Fruit fly (Drosophila melanogaster) whole organism, embryonic: ENCODE measurements around the gene Fancl.

Experiments used
- B-H2 ChIP-seq: fragments of 200-800 bp; sonication (Bioruptor generic); optimal IDR thresholded peaks from 2 replicates; lab custom pipeline; 2018; ENCODE audit warnings: missing biosample characterization, mild to moderate bottlenecking, missing genetic modification characterization
- CG10267 ChIP-seq: fragments of 200-800 bp; sonication (Bioruptor generic); optimal IDR thresholded peaks from 2 replicates; lab custom pipeline; 2018; ENCODE audit warnings: missing biosample characterization, mild to moderate bottlenecking, missing genetic modification characterization, moderate library complexity
- CG10654 ChIP-seq: fragments of 200-800 bp; sonication (Bioruptor generic); optimal IDR thresholded peaks from 2 replicates; lab custom pipeline; 2016; ENCODE audit warnings: missing biosample characterization, missing genetic modification characterization
- CG11560 ChIP-seq: fragments of 200-800 bp; sonication (Bioruptor generic); IDR thresholded peaks from 3 replicates; pipeline ENCODE4 v1.3.6; 2022; ENCODE audit warnings: missing biosample characterization, missing genetic modification characterization
- CG12769 ChIP-seq: fragments of 200-800 bp; sonication (Bioruptor generic); optimal IDR thresholded peaks from 2 replicates; lab custom pipeline; 2019; ENCODE audit warnings: missing biosample characterization, mild to moderate bottlenecking, missing genetic modification characterization, moderate library complexity
- CG13287 ChIP-seq: fragments of 200-800 bp; sonication (Bioruptor generic); IDR thresholded peaks from 2 replicates; pipeline ENCODE4 v1.3.6; 2022; ENCODE audit warnings: missing biosample characterization, missing genetic modification characterization; ENCODE audit not compliant: partially characterized antibody
- CG13424 ChIP-seq: fragments of 200-800 bp; sonication (Bioruptor generic); optimal IDR thresholded peaks from 2 replicates; lab custom pipeline; 2019; ENCODE audit warnings: missing biosample characterization, mild to moderate bottlenecking, missing genetic modification characterization, moderate library complexity
- CG14965 ChIP-seq: fragments of 200-800 bp; sonication (Bioruptor generic); optimal IDR thresholded peaks from 2 replicates; lab custom pipeline; 2016; ENCODE audit warnings: missing biosample characterization, missing genetic modification characterization, borderline replicate concordance
- CG15073 ChIP-seq: fragments of 200-800 bp; sonication (Bioruptor generic); optimal IDR thresholded peaks from 2 replicates; lab custom pipeline; 2016; ENCODE audit warnings: missing biosample characterization, missing genetic modification characterization
- CG16863 ChIP-seq: fragments of 200-800 bp; sonication (Bioruptor generic); optimal IDR thresholded peaks from 3 replicates; lab custom pipeline; 2016; ENCODE audit warnings: missing biosample characterization, missing genetic modification characterization
- CG17361 ChIP-seq: fragments of 200-800 bp; sonication (Bioruptor generic); IDR thresholded peaks from 3 replicates; pipeline ENCODE4 v1.3.6; 2022; ENCODE audit warnings: missing biosample characterization, missing genetic modification characterization
- CG18599 ChIP-seq: fragments of 200-800 bp; sonication (Bioruptor generic); optimal IDR thresholded peaks from 3 replicates; lab custom pipeline; 2017; ENCODE audit warnings: missing biosample characterization, missing genetic modification characterization, mild to moderate bottlenecking, moderate library complexity, missing genetic modification reagents
- CG18764 ChIP-seq: fragments of 200-800 bp; sonication (Bioruptor generic); optimal IDR thresholded peaks from 3 replicates; lab custom pipeline; 2016; ENCODE audit warnings: missing biosample characterization, missing genetic modification characterization
- CG30020 ChIP-seq: fragments of 200-800 bp; optimal IDR thresholded peaks from 2 replicates; lab custom pipeline; 2019; ENCODE audit warnings: missing biosample characterization, mild to moderate bottlenecking, missing genetic modification characterization, moderate library complexity
- CG31365 ChIP-seq: fragments of 200-800 bp; sonication (Bioruptor generic); optimal IDR thresholded peaks from 2 replicates; lab custom pipeline; 2018; ENCODE audit warnings: missing biosample characterization, mild to moderate bottlenecking, missing genetic modification characterization
- CG3407 ChIP-seq: fragments of 200-800 bp; sonication (Bioruptor generic); optimal IDR thresholded peaks from 2 replicates; lab custom pipeline; 2018; ENCODE audit warnings: missing biosample characterization, mild to moderate bottlenecking, missing genetic modification characterization
- CG4730 ChIP-seq: fragments of 200-800 bp; sonication (Bioruptor generic); IDR thresholded peaks from 2 replicates; pipeline ENCODE4 v1.3.6; 2022; ENCODE audit warnings: missing biosample characterization, missing genetic modification characterization
- CG5953 ChIP-seq: fragments of 200-800 bp; sonication (Bioruptor generic); IDR thresholded peaks from 2 replicates; pipeline ENCODE4 v1.3.6; 2022; ENCODE audit warnings: missing biosample characterization, missing genetic modification characterization
- CG6689 ChIP-seq: fragments of 200-800 bp; sonication (Bioruptor generic); IDR thresholded peaks from 2 replicates; pipeline ENCODE4 v1.3.6; 2022; ENCODE audit warnings: missing biosample characterization, missing genetic modification characterization
- CG7745 ChIP-seq: fragments of 200-800 bp; sonication (Bioruptor generic); optimal IDR thresholded peaks from 2 replicates; lab custom pipeline; 2018; ENCODE audit warnings: missing biosample characterization, mild to moderate bottlenecking, missing genetic modification characterization, moderate library complexity
- CG8944 ChIP-seq: fragments of 200-800 bp; sonication (Bioruptor generic); optimal IDR thresholded peaks from 3 replicates; lab custom pipeline; 2016; ENCODE audit warnings: missing biosample characterization, missing genetic modification characterization
- CG9215 ChIP-seq: fragments of 200-800 bp; sonication (Bioruptor generic); IDR thresholded peaks from 2 replicates; pipeline ENCODE4 v1.3.6; 2022; ENCODE audit warnings: missing biosample characterization, missing genetic modification characterization
- Dip2 ChIP-seq: fragments of 200-800 bp; sonication (Bioruptor generic); IDR thresholded peaks from 2 replicates; pipeline ENCODE4 v1.3.6; 2022; ENCODE audit warnings: missing biosample characterization, missing genetic modification characterization
- Dref ChIP-seq: fragments of 200-800 bp; sonication (Bioruptor generic); IDR thresholded peaks from 2 replicates; pipeline ENCODE4 v1.3.6; 2022; ENCODE audit warnings: missing biosample characterization, missing genetic modification characterization
- E2f1 ChIP-seq: fragments of 200-800 bp; sonication (Bioruptor generic); IDR thresholded peaks from 2 replicates; pipeline ENCODE4 v1.3.6; 2022; ENCODE audit warnings: missing biosample characterization, missing genetic modification characterization
- Elba2 ChIP-seq: fragments of 200-800 bp; sonication (Bioruptor generic); optimal IDR thresholded peaks from 3 replicates; lab custom pipeline; 2016; ENCODE audit warnings: missing biosample characterization, missing genetic modification characterization
- Hey ChIP-seq: fragments of 200-800 bp; sonication (Bioruptor generic); optimal IDR thresholded peaks from 3 replicates; lab custom pipeline; 2018; ENCODE audit warnings: missing biosample characterization, mild to moderate bottlenecking, missing genetic modification characterization
- Lpt ChIP-seq: fragments of >200 bp; optimal IDR thresholded peaks from 2 replicates; lab custom pipeline; 2018; ENCODE audit warnings: missing biosample characterization, missing genetic modification characterization
- Mes4 ChIP-seq: fragments of 200-800 bp; sonication (Bioruptor generic); optimal IDR thresholded peaks from 2 replicates; lab custom pipeline; 2016; ENCODE audit warnings: missing biosample characterization, missing genetic modification characterization
- NFAT ChIP-seq: fragments of 200-800 bp; sonication (Bioruptor generic); IDR thresholded peaks from 2 replicates; pipeline ENCODE4 v1.3.6; 2022; ENCODE audit warnings: missing biosample characterization, missing genetic modification characterization
- Rfx ChIP-seq: fragments of 200-800 bp; sonication (Bioruptor generic); IDR thresholded peaks from 2 replicates; pipeline ENCODE4 v1.3.6; 2022; ENCODE audit warnings: missing biosample characterization, missing genetic modification characterization
- Taf1 ChIP-seq: fragments of 200-800 bp; sonication (Bioruptor generic); IDR thresholded peaks from 2 replicates; pipeline ENCODE4 v1.3.6; 2022; ENCODE audit warnings: missing biosample characterization, missing genetic modification characterization
- Vsx1 ChIP-seq: fragments of 200-800 bp; sonication (Bioruptor generic); optimal IDR thresholded peaks from 2 replicates; lab custom pipeline; 2017; ENCODE audit warnings: missing biosample characterization, mild to moderate bottlenecking, missing genetic modification characterization, missing genetic modification reagents
- aop ChIP-seq: fragments of 200-800 bp; sonication (Bioruptor generic); IDR thresholded peaks from 2 replicates; pipeline ENCODE4 v1.3.6; 2022; ENCODE audit warnings: missing biosample characterization, missing genetic modification characterization
- btn ChIP-seq: fragments of 200-800 bp; sonication (Bioruptor generic); optimal IDR thresholded peaks from 2 replicates; lab custom pipeline; 2016; ENCODE audit warnings: missing biosample characterization, missing genetic modification characterization
- cg ChIP-seq: fragments of 200-800 bp; sonication (Bioruptor generic); optimal IDR thresholded peaks from 3 replicates; lab custom pipeline; 2019; ENCODE audit warnings: missing biosample characterization, mild to moderate bottlenecking, missing genetic modification characterization, moderate library complexity
- chinmo ChIP-seq: fragments of 200-800 bp; sonication (Bioruptor generic); IDR thresholded peaks from 4 replicates; pipeline ENCODE4 v1.3.6; 2022; ENCODE audit warnings: missing biosample characterization, missing genetic modification characterization; ENCODE audit not compliant: partially characterized antibody
- chn ChIP-seq: fragments of 200-800 bp; sonication (Bioruptor generic); optimal IDR thresholded peaks from 2 replicates; lab custom pipeline; 2016; ENCODE audit warnings: missing biosample characterization, missing genetic modification characterization
- exex ChIP-seq: fragments of 200-800 bp; sonication (Bioruptor generic); optimal IDR thresholded peaks from 4 replicates; lab custom pipeline; 2018; ENCODE audit warnings: missing biosample characterization, mild to moderate bottlenecking, missing genetic modification characterization, moderate library complexity
- her ChIP-seq: fragments of 200-800 bp; sonication (Bioruptor generic); optimal IDR thresholded peaks from 2 replicates; lab custom pipeline; 2016; ENCODE audit warnings: missing biosample characterization, missing genetic modification characterization
- ind ChIP-seq: fragments of 200-800 bp; sonication (Bioruptor generic); optimal IDR thresholded peaks from 3 replicates; lab custom pipeline; 2016; ENCODE audit warnings: missing biosample characterization, missing genetic modification characterization
- jigr1 ChIP-seq: fragments of 200-800 bp; sonication (Bioruptor generic); IDR thresholded peaks from 3 replicates; pipeline ENCODE4 v1.3.6; 2022; ENCODE audit warnings: missing biosample characterization, missing genetic modification characterization
- nau ChIP-seq: fragments of 200-800 bp; sonication (Bioruptor generic); optimal IDR thresholded peaks from 3 replicates; lab custom pipeline; 2017; ENCODE audit warnings: missing biosample characterization, mild to moderate bottlenecking, missing genetic modification characterization, missing genetic modification reagents
- pan ChIP-seq, 4 experiments: fragments of >200 bp in 3 of 4; fragments of 200-800 bp in 1 of 4; sonication (Bioruptor generic) in 1 of 4; optimal IDR thresholded peaks in 3 of 4; IDR thresholded peaks in 1 of 4; 2 replicates each; pipeline versions ENCODE4 v1.3.6 to Lab custom; 2017 to 2022; ENCODE audit warnings: missing biosample characterization in 2 of 4, missing genetic modification characterization in 2 of 4, mixed read lengths in 1 of 4
- pfk ChIP-seq: fragments of 200-800 bp; sonication (Bioruptor generic); optimal IDR thresholded peaks from 2 replicates; lab custom pipeline; 2018; ENCODE audit warnings: missing biosample characterization, mild to moderate bottlenecking, missing genetic modification characterization, moderate library complexity
- sqz ChIP-seq: fragments of 200-800 bp; sonication (Bioruptor generic); optimal IDR thresholded peaks from 3 replicates; lab custom pipeline; 2018; ENCODE audit warnings: missing biosample characterization, mild to moderate bottlenecking, missing genetic modification characterization
- trh ChIP-seq: fragments of 200-800 bp; sonication (Bioruptor generic); optimal IDR thresholded peaks from 2 replicates; lab custom pipeline; 2016; ENCODE audit warnings: missing biosample characterization, missing genetic modification characterization
- tup ChIP-seq: fragments of 200-800 bp; sonication (Bioruptor generic); optimal IDR thresholded peaks from 2 replicates; lab custom pipeline; 2016; ENCODE audit warnings: missing biosample characterization, mild to moderate bottlenecking, missing genetic modification characterization, moderate library complexity
- wor ChIP-seq: fragments of 200-800 bp; sonication (Bioruptor generic); IDR thresholded peaks from 2 replicates; pipeline ENCODE4 v1.3.6; 2022; ENCODE audit warnings: missing biosample characterization, missing genetic modification characterization
- zen ChIP-seq: fragments of 200-800 bp; sonication (Bioruptor generic); optimal IDR thresholded peaks from 3 replicates; lab custom pipeline; 2018; ENCODE audit warnings: missing biosample characterization, mild to moderate bottlenecking, missing genetic modification characterization, moderate library complexity

Gene Fancl

dm6 chr3R:10093252-10094030, 40.8 kb upstream of the Fancl start (continued):
- TF ChIP-seq CG13424 (tag; lab: Kevin White, UChicago) (no peak), CG30020 (tag; lab: Kevin White, UChicago) (no peak), ind (GFP tag; lab: Kevin White, UChicago) (no peak), Dip2 (GFP tag; lab: Robert Waterston, UW) (no peak), zen (no peak), nau (GFP tag; lab: Kevin White, UChicago) (peak; percentile 55), CG13287 (GFP tag; lab: Robert Waterston, UW) (peak; percentile 44), CG15073 (no peak), pfk (no peak), cg (peak; percentile 87), CG12769 (tag; lab: Kevin White, UChicago) (peak; percentile 43), aop (no peak), Rfx (GFP tag; lab: Robert Waterston, UW) (no peak), Mes4 (GFP tag; lab: Kevin White, UChicago) (no peak), B-H2 (no peak), CG17361 (GFP tag; lab: Robert Waterston, UW) (no peak), CG7745 (tag; lab: Kevin White, UChicago) (no peak), CG14965 (GFP tag; lab: Kevin White, UChicago) (no peak), CG10654 (GFP tag; lab: Kevin White, UChicago) (no peak), Taf1 (GFP tag; lab: Robert Waterston, UW) (no peak), Elba2 (GFP tag; lab: Kevin White, UChicago) (no peak), CG16863 (no peak), Lpt (GFP tag; lab: Kevin White, UChicago) (no peak), CG8944 (GFP tag; lab: Kevin White, UChicago) (no peak), pan (optimal IDR thresholded peaks at IDR 0.05; lab: Kevin White, UChicago) (no peak), pan (GFP tag; optimal IDR thresholded peaks at IDR 0.05 in 1 of 2, IDR thresholded peaks at IDR 0.05 in 1 of 2) (peak in 1 of 2 experiments; percentile 14), chn (no peak), Dref (no peak), trh (GFP tag; lab: Kevin White, UChicago) (no peak), chinmo (peak; percentile 100), NFAT (no peak), CG6689 (GFP tag; lab: Robert Waterston, UW) (no peak), her (GFP tag; lab: Kevin White, UChicago) (peak; percentile 20), CG18599 (GFP tag; lab: Kevin White, UChicago) (no peak), E2f1 (GFP tag; lab: Robert Waterston, UW) (no peak), tup (no peak), CG11560 (tag; lab: Robert Waterston, UW) (no peak), Vsx1 (no peak), exex (tag; lab: Kevin White, UChicago) (peak; percentile 3), jigr1 (GFP tag; lab: Robert Waterston, UW) (no peak), CG3407 (GFP tag; lab: Kevin White, UChicago) (no peak), sqz (GFP tag; lab: Kevin White, UChicago) (peak; percentile 50), CG4730 (GFP tag; lab: Robert Waterston, UW) (no peak), CG9215 (GFP tag; lab: Robert Waterston, UW) (no peak), CG5953 (GFP tag; lab: Robert Waterston, UW) (0 out of 2 replicates have a peak, but pooled peaks have one; percentile 44), btn (GFP tag; lab: Kevin White, UChicago) (no peak), Hey (tag; lab: Kevin White, UChicago) (no peak), CG10267 (no peak), CG18764 (GFP tag; lab: Kevin White, UChicago) (no peak), wor (GFP tag; lab: Robert Waterston, UW) (no peak), CG31365 (tag; lab: Kevin White, UChicago) (peak; percentile 8)
